Fruit fly (Drosophila melanogaster) whole organism, embryonic: ENCODE results near the gene RhoGDI.

ENCODE experiments used
- CG1603 ChIP-seq: fragments of 200-800 bp; sonication (Bioruptor generic); optimal IDR thresholded peaks from 2 replicates; lab custom pipeline; 2019; ENCODE audit warnings: missing biosample characterization, mild to moderate bottlenecking, missing genetic modification characterization, moderate library complexity
- CG5245 ChIP-seq: fragments of 200-800 bp; sonication (Bioruptor generic); optimal IDR thresholded peaks from 3 replicates; lab custom pipeline; 2016; ENCODE audit warnings: missing biosample characterization, missing genetic modification characterization
- Jarid2 ChIP-seq: fragments of 200-800 bp; sonication (Bioruptor generic); optimal IDR thresholded peaks from 3 replicates; lab custom pipeline; 2017; ENCODE audit warnings: mild to moderate bottlenecking, missing biosample characterization, missing genetic modification reagents, missing genetic modification characterization
- ems ChIP-seq: fragments of 200-800 bp; sonication (Bioruptor generic); optimal IDR thresholded peaks from 3 replicates; lab custom pipeline; 2016; ENCODE audit warnings: missing biosample characterization, missing genetic modification characterization
- hkb ChIP-seq, 2 experiments: fragments of 200-800 bp in 1 of 2; fragments of >200 bp in 1 of 2; sonication (Bioruptor generic) in 1 of 2; IDR thresholded peaks in 1 of 2; optimal IDR thresholded peaks in 1 of 2; 2 replicates each; pipeline versions ENCODE4 v1.3.6 to Lab custom; 2017 to 2022; ENCODE audit warnings: missing biosample characterization in 1 of 2, missing genetic modification characterization in 1 of 2
- nmo ChIP-seq: fragments of 200-800 bp; sonication (Bioruptor generic); optimal IDR thresholded peaks from 2 replicates; lab custom pipeline; 2018; ENCODE audit warnings: missing biosample characterization, mild to moderate bottlenecking, missing genetic modification characterization, moderate library complexity
- oc ChIP-seq: fragments of 200-800 bp; sonication (Bioruptor generic); optimal IDR thresholded peaks from 2 replicates; lab custom pipeline; 2018; ENCODE audit warnings: missing biosample characterization, mild to moderate bottlenecking, missing genetic modification characterization, moderate library complexity
- slbo ChIP-seq: fragments of 200-800 bp; sonication (Bioruptor generic); IDR thresholded peaks from 2 replicates; pipeline ENCODE4 v1.3.6; 2022; ENCODE audit warnings: missing biosample characterization, missing genetic modification characterization

RhoGDI gene

DNA sequence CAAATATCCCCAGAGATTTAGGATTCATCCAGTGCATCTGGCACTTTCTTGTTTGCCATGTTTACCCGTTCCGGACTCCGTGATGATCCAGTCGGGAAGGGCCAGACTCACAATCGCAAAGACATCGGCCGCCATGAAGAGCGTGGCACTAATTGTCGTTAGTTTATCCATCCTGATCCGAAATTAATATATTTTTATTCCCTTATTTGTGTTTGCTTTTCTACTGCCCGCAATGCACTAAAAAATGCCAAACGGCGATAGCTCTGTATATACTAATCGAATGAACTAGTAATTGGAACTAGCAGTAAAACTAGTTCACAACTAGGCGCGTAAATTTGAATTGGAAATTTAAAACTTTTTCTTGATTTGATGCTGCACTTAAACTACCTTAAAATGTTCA lies 51.0 kb downstream of the RhoGDI start, which contains the start of gene CG14182 (continued):
- TF ChIP-seq hkb (optimal IDR thresholded peaks at IDR 0.05; lab: Kevin White, UChicago) (no peak), hkb (GFP tag; IDR thresholded peaks at IDR 0.05; lab: Robert Waterston, UW) (no peak), ems (GFP tag; lab: Kevin White, UChicago) (no peak), Jarid2 (GFP tag; lab: Kevin White, UChicago) (peak; percentile 18), CG1603 (tag; lab: Kevin White, UChicago) (no peak), slbo (GFP tag; lab: Robert Waterston, UW) (no peak), CG5245 (no peak), nmo (GFP tag; lab: Kevin White, UChicago) (no peak)

DNA sequence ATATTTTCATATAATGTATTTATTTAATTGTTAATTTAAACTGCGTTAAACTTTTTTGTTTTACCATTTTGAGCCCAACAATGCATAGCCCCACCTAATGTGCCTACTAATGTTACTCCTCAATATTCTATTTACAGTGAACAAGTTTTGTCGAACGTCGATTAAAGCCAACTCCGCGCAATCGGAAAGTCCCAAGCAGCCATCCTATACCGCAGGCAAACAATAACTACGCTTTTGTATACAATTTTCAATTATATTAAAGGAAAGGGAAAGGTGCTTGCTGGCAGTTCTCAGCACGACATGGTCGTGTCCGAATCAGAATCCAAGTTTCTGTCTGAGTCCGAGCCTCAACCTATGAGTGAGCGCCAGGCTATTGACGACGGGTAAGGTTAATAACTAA lies 52.8 kb downstream of the RhoGDI start, which contains the start of gene CG17732:
Gene CG17732 (plus strand): TSS at position 301 of the 400 bp plus-strand sequence.
- no peak for TF ChIP-seq oc (tag; lab: Kevin White, UChicago)
- TF ChIP-seq, all 482 proteins: peak for 0
